Fruit fly (Drosophila melanogaster): ENCODE results near the gene CG7550.

DNA sequence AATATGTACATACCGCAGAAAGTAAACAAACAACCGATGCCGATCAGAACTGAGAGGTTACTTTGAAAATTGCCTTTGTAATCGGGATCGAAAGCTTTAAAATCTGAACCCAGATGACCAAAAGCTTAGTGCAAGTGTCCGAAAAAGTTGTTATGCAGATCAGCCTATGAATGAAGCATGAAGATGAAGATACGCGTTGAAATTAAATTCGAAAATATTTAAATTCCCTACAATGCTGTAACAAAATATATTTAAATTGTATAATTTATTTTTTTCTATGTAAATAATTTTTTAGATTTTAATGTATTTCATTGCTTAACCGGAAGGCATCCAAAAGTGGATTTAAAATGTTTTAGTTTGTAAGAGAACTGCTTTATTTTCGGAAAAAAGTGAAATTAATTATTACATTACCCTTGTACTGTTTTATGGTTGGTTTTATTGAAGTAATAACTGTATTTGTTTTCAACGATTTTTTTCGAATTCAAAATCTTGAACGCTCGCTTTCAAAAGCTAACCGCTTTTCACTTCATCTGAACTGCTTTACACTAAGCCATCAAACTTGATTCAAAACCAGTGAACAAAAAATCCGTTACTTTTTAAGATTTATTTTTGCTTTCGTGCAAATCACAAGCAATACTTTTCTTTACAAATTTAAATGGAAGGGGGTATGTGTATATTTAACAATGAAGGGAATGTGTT, 35.5 kb upstream of the CG7550 start, which contains the start of gene CG43886:
- no peak for TF ChIP-seq usp (GFP tag; optimal IDR thresholded peaks at IDR 0.05)
- no peak for TF ChIP-seq Rel (GFP tag; optimal IDR thresholded peaks at IDR 0.05)
- TF ChIP-seq Rel (tag; optimal IDR thresholded peaks at IDR 0.05): no peak
- no peak for TF ChIP-seq Vsx2 (GFP tag; optimal IDR thresholded peaks at IDR 0.05; ENCODE audit: partially characterized antibody)
- TF ChIP-seq CG32264 (GFP tag; optimal IDR thresholded peaks at IDR 0.05): no peak
- no peak for TF ChIP-seq Abd-B (GFP tag; optimal IDR thresholded peaks at IDR 0.05)
- no peak for TF ChIP-seq psq (GFP tag; optimal IDR thresholded peaks at IDR 0.05)
- TF ChIP-seq Dfd (GFP tag; optimal IDR thresholded peaks at IDR 0.05): no peak
- no peak for TF ChIP-seq pan (optimal IDR thresholded peaks at IDR 0.05)
- TF ChIP-seq Sp1 (GFP tag; optimal IDR thresholded peaks at IDR 0.05): no peak

Data from whole organism, wandering third instar larva.